Worm (Caenorhabditis elegans) whole organism, mixed stage, embryonic: Measurements from ENCODE around the gene Y15E3A.5.

Experiments
- nhr-12 ChIP-seq: fragments of 150-350 bp; optimal IDR thresholded peaks from 2 replicates; lab custom pipeline; 2014; ENCODE audit warnings: missing biosample characterization, missing genetic modification characterization

Gene Y15E3A.5

ce11 chrX:15392672-15393071 lies 52.3 kb downstream of the Y15E3A.5 start:
- TF ChIP-seq nhr-12 (tag; lab: Kevin White, UChicago) = no peak
- TF ChIP-seq, all 35 proteins: peak for 0
